Fruit fly (Drosophila melanogaster): ENCODE data around the gene Hsp22.

DNA sequence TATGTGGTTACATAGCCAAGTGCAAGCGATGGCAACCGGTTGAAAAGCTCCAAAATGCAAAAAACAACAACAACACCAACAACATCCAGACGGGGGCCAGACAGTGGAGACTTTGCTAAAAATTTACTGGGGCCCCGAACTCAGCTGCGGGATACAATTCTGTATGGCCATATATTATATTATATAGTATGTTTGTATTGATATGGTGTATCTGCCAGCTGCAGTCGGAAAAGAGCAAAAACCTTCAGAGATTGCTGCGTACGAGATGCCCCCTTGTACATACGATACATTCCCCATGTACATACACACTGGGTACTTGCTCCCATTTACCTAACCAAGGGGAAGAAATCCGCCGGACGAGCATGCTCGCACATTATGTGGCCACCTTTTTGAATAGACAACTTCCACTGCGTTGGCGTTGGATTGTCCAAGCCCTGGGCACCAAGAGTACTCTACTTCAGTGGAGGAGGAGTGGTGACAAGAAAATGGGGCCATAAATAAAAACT, 7.7 kb downstream of the Hsp22 start:
- TF ChIP-seq Hr78 (GFP tag; optimal IDR thresholded peaks at IDR 0.05) (no peak), tai (GFP tag; optimal IDR thresholded peaks at IDR 0.05) (no peak), Myc (optimal IDR thresholded peaks at IDR 0.05) (no peak), Vsx2 (GFP tag; optimal IDR thresholded peaks at IDR 0.05; ENCODE audit: partially characterized antibody) (no peak)

All from whole organism, wandering third instar larva.